Fruit fly (Drosophila melanogaster) whole organism, embryonic: ENCODE data around the gene stg.

Experiments
- BEAF-32 ChIP-seq: fragments of 200-800 bp; sonication (Bioruptor generic); optimal IDR thresholded peaks from 3 replicates; lab custom pipeline; 2017; ENCODE audit warnings: missing biosample characterization, missing genetic modification characterization, mild to moderate bottlenecking, moderate library complexity, missing genetic modification reagents
- C15 ChIP-seq: fragments of 200-800 bp; sonication (Bioruptor generic); IDR thresholded peaks from 3 replicates; pipeline ENCODE4 v1.3.6; 2022; ENCODE audit warnings: missing biosample characterization, missing genetic modification characterization
- CG10209 ChIP-seq: fragments of 200-800 bp; sonication (Bioruptor generic); optimal IDR thresholded peaks from 3 replicates; lab custom pipeline; 2017; ENCODE audit warnings: missing biosample characterization, mild to moderate bottlenecking, missing genetic modification characterization, missing genetic modification reagents
- CG10431 ChIP-seq: fragments of 200-800 bp; sonication (Bioruptor generic); optimal IDR thresholded peaks from 3 replicates; lab custom pipeline; 2018; ENCODE audit warnings: missing biosample characterization, mild to moderate bottlenecking, missing genetic modification characterization
- CG10565 ChIP-seq: fragments of 200-800 bp; sonication (Bioruptor generic); optimal IDR thresholded peaks from 3 replicates; lab custom pipeline; 2016; ENCODE audit warnings: missing biosample characterization, mild to moderate bottlenecking, missing genetic modification characterization
- CG10979 ChIP-seq: fragments of 200-800 bp; sonication (Bioruptor generic); optimal IDR thresholded peaks from 2 replicates; lab custom pipeline; 2018; ENCODE audit warnings: missing biosample characterization, mild to moderate bottlenecking, missing genetic modification characterization, moderate library complexity
- CG15696 ChIP-seq: fragments of 200-800 bp; sonication (Bioruptor generic); optimal IDR thresholded peaks from 2 replicates; lab custom pipeline; 2019; ENCODE audit warnings: missing biosample characterization, mild to moderate bottlenecking, missing genetic modification characterization, moderate library complexity
- CG16779 ChIP-seq: fragments of 200-800 bp; sonication (Bioruptor generic); IDR thresholded peaks from 2 replicates; pipeline ENCODE4 v1.3.6; 2022; ENCODE audit warnings: missing biosample characterization, missing genetic modification characterization
- CG2712 ChIP-seq: fragments of 200-800 bp; optimal IDR thresholded peaks from 3 replicates; lab custom pipeline; 2019; ENCODE audit warnings: missing biosample characterization, mild to moderate bottlenecking, missing genetic modification characterization, moderate library complexity
- CG6175 ChIP-seq: fragments of 200-800 bp; sonication (Bioruptor generic); IDR thresholded peaks from 3 replicates; pipeline ENCODE4 v1.3.6; 2022; ENCODE audit warnings: missing biosample characterization, missing genetic modification characterization
- CG6765 ChIP-seq: fragments of 200-800 bp; sonication (Bioruptor generic); optimal IDR thresholded peaks from 3 replicates; lab custom pipeline; 2017; ENCODE audit warnings: missing biosample characterization, mild to moderate bottlenecking, missing genetic modification characterization
- CG7357 ChIP-seq: fragments of 200-800 bp; sonication (Bioruptor generic); IDR thresholded peaks from 3 replicates; pipeline ENCODE4 v1.3.6; 2022; ENCODE audit warnings: missing biosample characterization, missing genetic modification characterization
- CG8944 ChIP-seq: fragments of 200-800 bp; sonication (Bioruptor generic); optimal IDR thresholded peaks from 3 replicates; lab custom pipeline; 2016; ENCODE audit warnings: missing biosample characterization, missing genetic modification characterization
- CkIIα-i1 ChIP-seq: fragments of 200-800 bp; sonication (Bioruptor generic); IDR thresholded peaks from 2 replicates; pipeline ENCODE4 v1.3.6; 2022; ENCODE audit warnings: missing biosample characterization, missing genetic modification characterization
- CoRest ChIP-seq: fragments of 200-800 bp; sonication (Bioruptor generic); optimal IDR thresholded peaks from 3 replicates; lab custom pipeline; 2018; ENCODE audit warnings: missing biosample characterization, mild to moderate bottlenecking, missing genetic modification characterization, moderate library complexity
- Dfd ChIP-seq, 2 experiments: fragments of >200 bp; optimal IDR thresholded peaks; 2 replicates each; lab custom pipeline; 2017; ENCODE audit warnings: missing biosample characterization in 2 of 2, missing genetic modification characterization in 2 of 2
- Doc3 ChIP-seq: fragments of 200-800 bp; sonication (Bioruptor generic); IDR thresholded peaks from 3 replicates; pipeline ENCODE4 v1.3.6; 2022; ENCODE audit warnings: missing biosample characterization, missing genetic modification characterization; ENCODE audit not compliant: partially characterized antibody
- H15 ChIP-seq: fragments of 200-800 bp; sonication (Bioruptor generic); IDR thresholded peaks from 3 replicates; pipeline ENCODE4 v1.3.6; 2022; ENCODE audit warnings: missing biosample characterization, missing genetic modification characterization
- Lhr ChIP-seq: fragments of 200-800 bp; sonication (Bioruptor generic); optimal IDR thresholded peaks from 3 replicates; lab custom pipeline; 2017; ENCODE audit warnings: mild to moderate bottlenecking, missing biosample characterization, missing genetic modification reagents, missing genetic modification characterization
- Mrtf ChIP-seq: fragments of 200-800 bp; sonication (Bioruptor generic); IDR thresholded peaks from 3 replicates; pipeline ENCODE4 v1.3.6; 2022; ENCODE audit warnings: missing biosample characterization, missing genetic modification characterization
- Optix ChIP-seq: fragments of 200-800 bp; sonication (Bioruptor generic); IDR thresholded peaks from 3 replicates; pipeline ENCODE4 v1.3.6; 2022; ENCODE audit warnings: missing biosample characterization, missing genetic modification characterization
- Sry-β ChIP-seq: fragments of 200-800 bp; sonication (Bioruptor generic); optimal IDR thresholded peaks from 2 replicates; lab custom pipeline; 2018; ENCODE audit warnings: missing biosample characterization, mild to moderate bottlenecking, missing genetic modification characterization, moderate library complexity
- Stat92E ChIP-seq, 3 experiments: fragments of >200 bp in 2 of 3; fragments of 200-800 bp in 1 of 3; sonication (Bioruptor generic) in 1 of 3; optimal IDR thresholded peaks; 2 replicates each; lab custom pipeline; 2017 to 2019; ENCODE audit warnings: missing biosample characterization in 3 of 3, missing genetic modification characterization in 3 of 3, mild to moderate bottlenecking in 1 of 3, moderate library complexity in 1 of 3
- cg ChIP-seq: fragments of 200-800 bp; sonication (Bioruptor generic); optimal IDR thresholded peaks from 3 replicates; lab custom pipeline; 2019; ENCODE audit warnings: missing biosample characterization, mild to moderate bottlenecking, missing genetic modification characterization, moderate library complexity
- chm ChIP-seq: fragments of 200-800 bp; sonication (Bioruptor generic); IDR thresholded peaks from 2 replicates; pipeline ENCODE4 v1.3.6; 2022; ENCODE audit warnings: missing biosample characterization, missing genetic modification characterization
- dmrt11E ChIP-seq: fragments of 200-800 bp; sonication (Bioruptor generic); optimal IDR thresholded peaks from 3 replicates; lab custom pipeline; 2018; ENCODE audit warnings: missing biosample characterization, mild to moderate bottlenecking, missing genetic modification characterization, moderate library complexity
- gem ChIP-seq: fragments of 200-800 bp; sonication (Bioruptor generic); optimal IDR thresholded peaks from 2 replicates; lab custom pipeline; 2019; ENCODE audit warnings: missing biosample characterization, mild to moderate bottlenecking, missing genetic modification characterization, moderate library complexity
- kah ChIP-seq: fragments of 200-800 bp; sonication (Bioruptor generic); optimal IDR thresholded peaks from 2 replicates; lab custom pipeline; 2018; ENCODE audit warnings: missing biosample characterization, mild to moderate bottlenecking, missing genetic modification characterization
- lilli ChIP-seq: fragments of 200-800 bp; sonication (Bioruptor generic); optimal IDR thresholded peaks from 3 replicates; lab custom pipeline; 2016; ENCODE audit warnings: missing biosample characterization, missing genetic modification characterization
- lola ChIP-seq, 3 experiments: fragments of >200 bp in 2 of 3; fragments of 200-800 bp in 1 of 3; sonication (Bioruptor generic) in 1 of 3; optimal IDR thresholded peaks; 2 replicates each; lab custom pipeline; 2017 to 2019; ENCODE audit warnings: missing biosample characterization in 3 of 3, missing genetic modification characterization in 3 of 3, mild to moderate bottlenecking in 1 of 3, moderate library complexity in 1 of 3
- onecut ChIP-seq: fragments of 200-800 bp; sonication (Bioruptor generic); IDR thresholded peaks from 2 replicates; pipeline ENCODE4 v1.3.6; 2022; ENCODE audit warnings: missing biosample characterization, missing genetic modification characterization
- pros ChIP-seq: fragments of 200-800 bp; sonication (Bioruptor generic); optimal IDR thresholded peaks from 3 replicates; lab custom pipeline; 2019; ENCODE audit warnings: missing biosample characterization, mild to moderate bottlenecking, missing genetic modification characterization, moderate library complexity
- psq ChIP-seq: fragments of 200-800 bp; sonication (Bioruptor generic); optimal IDR thresholded peaks from 2 replicates; lab custom pipeline; 2017; ENCODE audit warnings: missing biosample characterization, missing genetic modification characterization
- row ChIP-seq: fragments of 200-800 bp; sonication (Bioruptor generic); IDR thresholded peaks from 3 replicates; pipeline ENCODE4 v1.3.6; 2022; ENCODE audit warnings: missing biosample characterization, missing genetic modification characterization
- scrt ChIP-seq: fragments of 200-800 bp; sonication (Bioruptor generic); optimal IDR thresholded peaks from 2 replicates; lab custom pipeline; 2018; ENCODE audit warnings: missing biosample characterization, mild to moderate bottlenecking, missing genetic modification characterization, moderate library complexity
- sens ChIP-seq: fragments of 200-800 bp; sonication (Bioruptor generic); peaks from one replicate; lab custom pipeline; 2016; ENCODE audit warnings: missing biosample characterization, missing genetic modification characterization
- slou ChIP-seq: fragments of 200-800 bp; sonication (Bioruptor generic); optimal IDR thresholded peaks from 3 replicates; lab custom pipeline; 2016; ENCODE audit warnings: missing biosample characterization, missing genetic modification characterization
- slp2 ChIP-seq: fragments of 200-800 bp; sonication (Bioruptor generic); optimal IDR thresholded peaks from 2 replicates; lab custom pipeline; 2016; ENCODE audit warnings: missing biosample characterization, missing genetic modification characterization
- sqz ChIP-seq: fragments of 200-800 bp; sonication (Bioruptor generic); optimal IDR thresholded peaks from 3 replicates; lab custom pipeline; 2018; ENCODE audit warnings: missing biosample characterization, mild to moderate bottlenecking, missing genetic modification characterization
- tll ChIP-seq, 2 experiments: fragments of 200-800 bp in 1 of 2; fragments of >200 bp in 1 of 2; sonication (Bioruptor generic) in 1 of 2; optimal IDR thresholded peaks; 2 replicates each; lab custom pipeline; 2017 to 2019; ENCODE audit warnings: missing biosample characterization in 2 of 2, missing genetic modification characterization in 2 of 2, mild to moderate bottlenecking in 1 of 2, moderate library complexity in 1 of 2
- trem ChIP-seq: fragments of 200-800 bp; optimal IDR thresholded peaks from 3 replicates; lab custom pipeline; 2019; ENCODE audit warnings: missing biosample characterization, mild to moderate bottlenecking, missing genetic modification characterization, moderate library complexity
- unc-4 ChIP-seq: fragments of 200-800 bp; sonication (Bioruptor generic); IDR thresholded peaks from 2 replicates; pipeline ENCODE4 v1.3.6; 2022; ENCODE audit warnings: missing biosample characterization, missing genetic modification characterization; ENCODE audit not compliant: partially characterized antibody
- wdn ChIP-seq: fragments of 200-800 bp; sonication (Bioruptor generic); IDR thresholded peaks from 2 replicates; pipeline ENCODE4 v1.3.6; 2022; ENCODE audit warnings: missing biosample characterization, missing genetic modification characterization
- zen ChIP-seq: fragments of 200-800 bp; sonication (Bioruptor generic); optimal IDR thresholded peaks from 3 replicates; lab custom pipeline; 2018; ENCODE audit warnings: missing biosample characterization, mild to moderate bottlenecking, missing genetic modification characterization, moderate library complexity

The stg gene

dm6 chr3R:29265075-29265474, 9.5 kb upstream of the stg start (continued):
- no peak for TF ChIP-seq CkIIα-i1 (GFP tag; lab: Robert Waterston, UW)
- no peak for TF ChIP-seq chm (GFP tag; lab: Robert Waterston, UW)
- no peak for TF ChIP-seq BEAF-32 (GFP tag; lab: Kevin White, UChicago)
- no peak for TF ChIP-seq lilli
- no peak for TF ChIP-seq unc-4
- no peak for TF ChIP-seq CG10565
- TF ChIP-seq cg (GFP tag; lab: Kevin White, UChicago): no peak
- no peak for TF ChIP-seq sqz (GFP tag; lab: Kevin White, UChicago)
- TF ChIP-seq kah (GFP tag; lab: Kevin White, UChicago): no peak
- TF ChIP-seq scrt (GFP tag; lab: Kevin White, UChicago): no peak
- TF ChIP-seq H15 (GFP tag; lab: Robert Waterston, UW): no peak
- no peak for TF ChIP-seq Dfd (GFP tag; optimal IDR thresholded peaks at IDR 0.05; lab: Kevin White, UChicago)
- TF ChIP-seq Doc3 (GFP tag; lab: Robert Waterston, UW): no peak
- TF ChIP-seq psq: no peak
- no peak for TF ChIP-seq wdn (GFP tag; lab: Robert Waterston, UW)
- TF ChIP-seq CoRest (tag; lab: Kevin White, UChicago): peak; percentile 56
- no peak for TF ChIP-seq slp2 (GFP tag; lab: Kevin White, UChicago)
- no peak for TF ChIP-seq CG8944 (GFP tag; lab: Kevin White, UChicago)
- no peak for TF ChIP-seq CG10209 (GFP tag; lab: Kevin White, UChicago)
- TF ChIP-seq slou: no peak
- no peak for TF ChIP-seq CG7357 (GFP tag; lab: Robert Waterston, UW)
- no peak for TF ChIP-seq CG6175
- TF ChIP-seq CG16779 (GFP tag; lab: Robert Waterston, UW): no peak
- 0 out of 2 replicates have a peak, but pooled peaks have one; percentile 9 for TF ChIP-seq onecut (GFP tag; lab: Robert Waterston, UW)
- TF ChIP-seq Lhr (GFP tag; lab: Kevin White, UChicago): no peak

dm6 chr3R:29263264-29263663, 7.7 kb upstream of the stg start:
- TF ChIP-seq Stat92E (GFP tag; optimal IDR thresholded peaks at IDR 0.05; lab: Kevin White, UChicago): peak in 1 of 3 experiments; percentile 73
- TF ChIP-seq Optix (GFP tag; lab: Robert Waterston, UW): no peak
- TF ChIP-seq row (GFP tag; lab: Robert Waterston, UW): peak; percentile 47; the same call in 2 of the 3 replicates
- no peak for TF ChIP-seq onecut (GFP tag; lab: Robert Waterston, UW)
- TF ChIP-seq CG6765: no peak
- peak; percentile 45 for TF ChIP-seq dmrt11E (tag; lab: Kevin White, UChicago)
- peak; percentile 4 for TF ChIP-seq CG15696 (tag; lab: Kevin White, UChicago)
- TF ChIP-seq tll (GFP tag; optimal IDR thresholded peaks at IDR 0.05; lab: Kevin White, UChicago): peak in 1 of 2 experiments; percentile 79
- no peak for TF ChIP-seq CkIIα-i1 (GFP tag; lab: Robert Waterston, UW)
- peak; percentile 1 for TF ChIP-seq gem
- peak; percentile 6 for TF ChIP-seq pros (GFP tag; lab: Kevin White, UChicago)
- peak; percentile 88 for TF ChIP-seq Sry-β
- peak; percentile 31 for TF ChIP-seq zen (tag; lab: Kevin White, UChicago)
- peak; percentile 5 for TF ChIP-seq trem
- TF ChIP-seq CG2712 (tag; lab: Kevin White, UChicago): peak; percentile 6
- peak; percentile 18 for TF ChIP-seq sens (GFP tag; lab: Kevin White, UChicago)
- no peak for TF ChIP-seq Mrtf (GFP tag; lab: Robert Waterston, UW)
- no peak for TF ChIP-seq CG10431
- TF ChIP-seq lola (GFP tag; optimal IDR thresholded peaks at IDR 0.05; lab: Kevin White, UChicago): peak in 1 of 3 experiments; percentile 24
- TF ChIP-seq CG10979 (tag; lab: Kevin White, UChicago): peak; percentile 6
- no peak for TF ChIP-seq C15
